Worm (Caenorhabditis elegans) whole organism, late embryonic: Measurements from ENCODE around the gene nspc-7.

ENCODE experiments used
- F13H6.1 ChIP-seq: sonication (generic microtip); optimal IDR thresholded peaks from 2 replicates; lab custom pipeline; 2016; ENCODE audit warnings: missing genetic modification characterization, missing compliant biosample characterization
- T23F11.4 ChIP-seq: fragments of 200-800 bp; sonication (Bioruptor generic); optimal IDR thresholded peaks from 2 replicates; lab custom pipeline; 2018; ENCODE audit warnings: mild to moderate bottlenecking, missing genetic modification characterization, missing compliant biosample characterization
- Y22D7AL.16 ChIP-seq: sonication (generic microtip); optimal IDR thresholded peaks from 2 replicates; lab custom pipeline; 2016; ENCODE audit warnings: missing genetic modification characterization, missing compliant biosample characterization
- ama-1 ChIP-seq: fragments of 150-350 bp; optimal IDR thresholded peaks from 2 replicates; lab custom pipeline; 2014
- ceh-14 ChIP-seq: sonication (generic microtip); optimal IDR thresholded peaks from 2 replicates; lab custom pipeline; 2016; ENCODE audit warnings: missing genotype, missing genetic modification characterization, missing compliant biosample characterization
- ceh-19 ChIP-seq: fragments of 200-800 bp; sonication (Bioruptor generic); optimal IDR thresholded peaks from 2 replicates; lab custom pipeline; 2018; ENCODE audit warnings: mild to moderate bottlenecking, missing genetic modification characterization, missing compliant biosample characterization
- ceh-24 ChIP-seq: sonication (generic microtip); optimal IDR thresholded peaks from 2 replicates; lab custom pipeline; 2016; ENCODE audit warnings: mild to moderate bottlenecking, missing genetic modification characterization, missing compliant biosample characterization
- ceh-31 ChIP-seq: sonication (generic microtip); optimal IDR thresholded peaks from 2 replicates; lab custom pipeline; 2016; ENCODE audit warnings: missing genetic modification characterization, missing compliant biosample characterization
- ceh-34 ChIP-seq: sonication (generic microtip); optimal IDR thresholded peaks from 2 replicates; lab custom pipeline; 2016; ENCODE audit warnings: mild to moderate bottlenecking, missing genetic modification characterization, missing compliant biosample characterization
- ceh-45 ChIP-seq: fragments of 200-800 bp; sonication (Bioruptor generic); IDR thresholded peaks from 2 replicates; pipeline ENCODE4 v1.3.6; 2022; ENCODE audit warnings: missing genetic modification reagents, missing genetic modification characterization, missing compliant biosample characterization
- che-1 ChIP-seq: sonication (generic microtip); optimal IDR thresholded peaks from 2 replicates; lab custom pipeline; 2016; ENCODE audit warnings: mild to moderate bottlenecking, missing genetic modification characterization, missing compliant biosample characterization
- dmd-4 ChIP-seq: sonication (generic microtip); optimal IDR thresholded peaks from 2 replicates; lab custom pipeline; 2016; ENCODE audit warnings: borderline replicate concordance, missing genetic modification characterization, missing compliant biosample characterization
- elt-4 ChIP-seq: sonication (generic microtip); optimal IDR thresholded peaks from 2 replicates; lab custom pipeline; 2016; ENCODE audit warnings: missing genetic modification characterization, missing compliant biosample characterization
- eyg-1 ChIP-seq: sonication (generic microtip); optimal IDR thresholded peaks from 2 replicates; lab custom pipeline; 2016; ENCODE audit warnings: missing genotype, missing genetic modification characterization, missing compliant biosample characterization
- gmeb-2 ChIP-seq: sonication (generic microtip); optimal IDR thresholded peaks from 2 replicates; lab custom pipeline; 2016; ENCODE audit warnings: missing genetic modification characterization, inconsistent platforms, missing compliant biosample characterization
- hlh-13 ChIP-seq: fragments of 200-800 bp; sonication (Bioruptor generic); optimal IDR thresholded peaks from 2 replicates; lab custom pipeline; 2018; ENCODE audit warnings: mild to moderate bottlenecking, missing genetic modification characterization, missing compliant biosample characterization
- hlh-6 ChIP-seq: sonication (generic microtip); optimal IDR thresholded peaks from 2 replicates; lab custom pipeline; 2016; ENCODE audit warnings: missing genotype, missing genetic modification characterization, missing compliant biosample characterization
- madf-2 ChIP-seq: sonication (generic microtip); optimal IDR thresholded peaks from 2 replicates; lab custom pipeline; 2017; ENCODE audit warnings: missing genetic modification characterization, missing compliant biosample characterization
- mec-3 ChIP-seq: sonication (generic microtip); optimal IDR thresholded peaks from 2 replicates; lab custom pipeline; 2016; ENCODE audit warnings: borderline replicate concordance, missing genetic modification characterization, missing compliant biosample characterization
- nfya-1 ChIP-seq: sonication (generic microtip); optimal IDR thresholded peaks from 2 replicates; lab custom pipeline; 2017; ENCODE audit warnings: missing genetic modification characterization, mild to moderate bottlenecking, missing compliant biosample characterization, antibody characterized with exemption, moderate library complexity
- nhr-11 ChIP-seq: fragments of 150-350 bp; optimal IDR thresholded peaks from 2 replicates; lab custom pipeline; 2014; ENCODE audit warnings: missing biosample characterization, missing genetic modification characterization
- odd-2 ChIP-seq: sonication (generic microtip); optimal IDR thresholded peaks from 2 replicates; lab custom pipeline; 2017; ENCODE audit warnings: antibody characterized with exemption, mild to moderate bottlenecking, missing genetic modification characterization, missing compliant biosample characterization
- pag-3 ChIP-seq: sonication (generic microtip); optimal IDR thresholded peaks from 2 replicates; lab custom pipeline; 2016; ENCODE audit warnings: missing compliant biosample characterization, missing genetic modification characterization, borderline replicate concordance
- pros-1 ChIP-seq: fragments of 150-350 bp; optimal IDR thresholded peaks from 2 replicates; lab custom pipeline; 2014; ENCODE audit warnings: missing biosample characterization, missing genetic modification reagents, missing genetic modification characterization
- ref-2 ChIP-seq: sonication (generic microtip); optimal IDR thresholded peaks from 2 replicates; lab custom pipeline; 2016; ENCODE audit warnings: missing genetic modification characterization, missing compliant biosample characterization
- rnt-1 ChIP-seq: sonication (generic microtip); optimal IDR thresholded peaks from 2 replicates; lab custom pipeline; 2016; ENCODE audit warnings: missing genetic modification characterization, missing compliant biosample characterization
- sdc-2 ChIP-seq: sonication (generic microtip); optimal IDR thresholded peaks from 2 replicates; lab custom pipeline; 2016; ENCODE audit warnings: missing genotype, missing genetic modification characterization, missing compliant biosample characterization
- syd-9 ChIP-seq: sonication (generic microtip); optimal IDR thresholded peaks from 2 replicates; lab custom pipeline; 2016; ENCODE audit warnings: mild to moderate bottlenecking, missing genetic modification characterization, moderate library complexity, missing compliant biosample characterization
- ttx-3 ChIP-seq: sonication (generic microtip); optimal IDR thresholded peaks from 2 replicates; lab custom pipeline; 2016; ENCODE audit warnings: missing genetic modification reagents, missing genetic modification characterization, missing compliant biosample characterization
- unc-55 ChIP-seq: sonication (generic microtip); optimal IDR thresholded peaks from 2 replicates; lab custom pipeline; 2017; ENCODE audit warnings: missing biosample characterization, missing genetic modification reagents, missing genetic modification characterization
- zip-5 ChIP-seq: sonication (generic microtip); optimal IDR thresholded peaks from 2 replicates; lab custom pipeline; 2016; ENCODE audit warnings: missing genetic modification characterization, missing compliant biosample characterization

nspc-7 gene

DNA sequence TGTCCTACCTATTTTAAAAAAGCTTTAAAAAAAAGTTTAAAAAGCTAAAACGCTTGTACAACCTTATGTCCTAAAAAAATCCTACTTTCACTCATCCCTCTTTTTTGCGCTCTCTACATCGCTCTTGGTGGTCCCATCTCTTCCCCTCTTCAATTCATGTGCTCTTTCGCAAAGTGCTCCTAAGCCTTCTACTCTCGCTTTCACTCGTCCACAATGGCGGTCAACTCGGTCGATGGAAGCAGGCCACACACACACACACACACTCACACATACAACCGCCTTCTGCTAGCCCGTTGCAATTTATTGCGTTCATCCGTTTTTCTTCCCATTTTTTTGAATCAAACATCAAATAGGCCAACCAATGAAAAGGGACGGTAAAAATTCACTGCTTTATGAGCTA, 27.5 kb downstream of the nspc-7 start:
- peak; percentile 14 for TF ChIP-seq syd-9 (tag; lab: Kevin White, UChicago)
- TF ChIP-seq ref-2: peak; percentile 29
- TF ChIP-seq Y22D7AL.16: no peak
- TF ChIP-seq ceh-31: peak; percentile 9
- peak; percentile 28 for TF ChIP-seq nfya-1 (tag; lab: Kevin White, UChicago)
- TF ChIP-seq ceh-45: no peak
- TF ChIP-seq rnt-1: peak; percentile 1
- no peak for TF ChIP-seq hlh-13 (GFP tag; lab: Kevin White, UChicago)
- TF ChIP-seq ceh-19 (GFP tag; lab: Kevin White, UChicago): peak; percentile 34

DNA sequence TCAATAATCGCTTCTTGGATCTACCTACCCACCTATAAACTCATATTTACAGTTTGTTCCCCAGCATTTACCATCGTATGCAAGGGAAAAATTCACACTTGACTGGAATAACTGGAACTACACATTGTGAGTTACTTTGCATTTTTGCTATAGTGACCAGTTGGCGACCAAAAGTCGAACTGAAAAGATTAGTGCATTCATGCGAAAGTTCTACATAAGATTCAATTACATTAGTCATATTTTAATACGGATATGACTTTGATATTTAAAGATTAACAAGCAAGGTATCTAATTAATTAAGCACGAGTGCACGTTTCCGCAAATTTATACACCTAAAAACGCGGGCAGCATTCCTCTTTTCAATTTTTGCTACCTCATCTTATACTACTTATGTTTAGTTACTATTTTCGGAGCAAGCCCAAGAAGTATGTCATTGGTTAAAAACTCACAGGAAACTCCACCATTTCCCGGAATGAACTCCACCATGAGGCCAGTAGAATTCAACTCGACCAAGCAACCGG, 29.4 kb downstream of the nspc-7 start, which contains the start of gene jmjd-3.1:
Gene jmjd-3.1 (plus strand): TSS at position 51 of the 521 bp plus-strand sequence.
- TF ChIP-seq zip-5 (tag; lab: Kevin White, UChicago) (no peak), ceh-19 (GFP tag; lab: Kevin White, UChicago) (no peak), pros-1 (tag; lab: Kevin White, UChicago) (no peak), gmeb-2 (no peak), nhr-11 (tag; lab: Kevin White, UChicago) (no peak), ceh-34 (tag; lab: Kevin White, UChicago) (no peak), ttx-3 (tag; lab: Kevin White, UChicago) (no peak)

DNA sequence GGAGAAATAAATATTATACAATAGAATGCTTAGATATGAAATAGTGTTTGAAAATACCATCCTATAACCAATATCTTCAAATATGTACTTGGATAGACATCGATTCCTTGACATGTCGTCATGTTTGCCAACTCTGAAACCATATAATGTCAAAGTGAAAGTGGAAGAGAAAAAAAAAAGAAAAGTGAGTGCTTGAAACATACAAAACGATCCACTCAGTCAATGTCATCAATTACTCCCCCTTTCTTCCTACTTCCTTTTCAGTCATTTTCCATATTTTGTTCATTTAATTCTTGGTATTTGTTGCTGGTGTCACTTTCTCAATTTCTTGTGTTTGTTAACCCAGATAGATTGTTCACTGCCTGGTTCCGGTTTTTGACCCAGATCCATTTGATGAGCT, 38.6 kb downstream of the nspc-7 start, which contains the start of gene F18E9.4:
Gene F18E9.4 (plus strand): TSS at position 301 of the 400 bp plus-strand sequence.
- TF ChIP-seq hlh-6 (tag; lab: Kevin White, UChicago) (no peak), ama-1 (lab: Kevin White, UChicago) (no peak), ceh-34 (tag; lab: Kevin White, UChicago) (no peak)

DNA sequence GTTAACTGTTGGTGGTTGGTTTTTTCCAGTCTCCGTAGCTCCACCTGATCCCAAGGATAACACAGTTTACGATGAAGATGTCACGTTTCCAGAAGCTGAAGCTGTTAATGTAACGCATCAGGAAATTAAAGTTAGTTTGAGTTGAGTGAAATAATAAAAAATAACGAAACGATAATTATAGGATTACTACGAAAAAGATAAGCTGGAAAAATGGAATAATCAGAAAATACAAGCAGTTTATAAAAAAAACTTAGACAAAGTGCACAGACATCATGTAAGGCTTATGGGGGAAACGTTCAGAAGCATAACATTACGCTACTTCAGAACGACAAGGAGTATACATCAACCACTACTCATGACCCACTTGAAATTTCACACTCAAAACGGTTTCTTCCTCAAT, 39.8 kb downstream of the nspc-7 start, which contains the start of gene F18E9.8:
Gene F18E9.8 (minus strand): TSS at position 101 of the 400 bp plus-strand sequence.
- no peak for TF ChIP-seq mec-3 (tag; lab: Kevin White, UChicago)
- TF ChIP-seq, all 69 proteins: peak for 0

DNA sequence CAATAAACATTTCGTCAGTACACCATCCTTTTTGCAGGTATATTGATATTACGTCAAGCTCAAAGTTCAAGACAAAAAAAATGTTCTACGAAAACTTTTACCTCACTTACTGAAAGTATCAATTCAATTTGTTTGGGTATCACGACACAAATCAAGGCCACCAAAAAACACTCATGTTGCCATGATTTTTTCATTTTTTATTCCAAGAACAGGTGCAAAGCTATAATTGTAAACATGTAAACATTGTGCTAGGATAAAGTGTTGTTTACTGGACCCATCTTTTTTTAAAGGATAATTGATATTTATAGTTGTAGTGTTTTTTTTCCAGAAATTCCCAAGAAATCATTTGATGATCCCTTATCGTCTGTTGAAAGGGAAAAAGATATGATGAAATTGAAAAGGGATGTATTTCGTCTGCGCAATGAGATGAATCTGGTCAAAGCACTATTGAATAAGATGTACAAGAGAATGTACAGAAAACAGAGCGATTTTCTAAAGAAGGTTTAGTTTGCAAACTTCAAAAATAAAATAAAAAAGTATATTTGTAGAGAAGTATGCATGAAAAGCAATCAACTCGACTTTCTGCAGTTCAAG, 41.2 kb downstream of the nspc-7 start:
- TF ChIP-seq che-1: no peak
- TF ChIP-seq T23F11.4 (GFP tag; lab: Kevin White, UChicago): no peak
- no peak for TF ChIP-seq eyg-1 (tag; lab: Kevin White, UChicago)
- TF ChIP-seq F13H6.1 (tag; lab: Kevin White, UChicago): no peak
- TF ChIP-seq sdc-2 (tag; lab: Kevin White, UChicago): no peak
- TF ChIP-seq ceh-14 (tag; lab: Kevin White, UChicago): no peak
- no peak for TF ChIP-seq elt-4 (tag; lab: Kevin White, UChicago)
- TF ChIP-seq ceh-24 (tag; lab: Kevin White, UChicago): no peak
- TF ChIP-seq dmd-4: no peak
- no peak for TF ChIP-seq madf-2 (tag; lab: Kevin White, UChicago)
- no peak for TF ChIP-seq syd-9 (tag; lab: Kevin White, UChicago)
- TF ChIP-seq mec-3 (tag; lab: Kevin White, UChicago): no peak
- TF ChIP-seq unc-55 (GFP tag; lab: Kevin White, UChicago): no peak
- no peak for TF ChIP-seq pag-3 (tag; lab: Kevin White, UChicago)
- TF ChIP-seq rnt-1: no peak
- no peak for TF ChIP-seq odd-2 (tag; lab: Kevin White, UChicago)
- TF ChIP-seq hlh-13 (GFP tag; lab: Kevin White, UChicago): no peak
